Worm (Caenorhabditis elegans) whole organism, early embryonic: ENCODE measurements around the gene C27D6.12.

Experiments used
- ama-1 ChIP-seq: fragments of 150-350 bp; optimal IDR thresholded peaks from 2 replicates; lab custom pipeline; 2014
- flt-1 ChIP-seq: fragments of 200-800 bp; sonication (Bioruptor generic); IDR thresholded peaks from 2 replicates; pipeline ENCODE4 v1.3.6; 2022; ENCODE audit warnings: missing genetic modification characterization, missing compliant biosample characterization
- hmg-4 ChIP-seq: fragments of 200-800 bp; sonication (Bioruptor generic); optimal IDR thresholded peaks from 2 replicates; lab custom pipeline; 2018; ENCODE audit warnings: mild to moderate bottlenecking, missing genetic modification characterization, missing compliant biosample characterization
- scrt-1 ChIP-seq: fragments of 200-800 bp; sonication (Bioruptor generic); IDR thresholded peaks from 2 replicates; pipeline ENCODE4 v1.3.6; 2022; ENCODE audit warnings: missing genetic modification characterization, missing compliant biosample characterization

DNA sequence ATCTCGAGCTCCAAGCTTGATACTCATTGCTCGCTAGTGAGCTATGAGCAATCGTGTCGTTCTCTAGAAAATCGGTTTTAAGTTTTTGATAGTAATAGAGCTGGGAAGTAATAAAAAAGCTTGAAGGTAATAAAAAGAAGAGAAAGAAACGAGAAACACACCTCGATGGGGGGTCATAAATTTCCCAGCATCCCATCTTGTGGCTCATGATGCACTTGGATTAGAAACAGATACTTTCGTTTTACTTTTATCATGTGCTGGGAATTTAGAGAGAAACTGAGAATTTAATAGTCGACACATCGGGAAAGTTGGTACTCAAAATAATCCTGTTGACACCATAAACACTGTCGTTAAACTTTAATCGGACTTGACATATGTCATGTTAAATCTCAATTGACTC is 42.8 kb upstream of the C27D6.12 start:
- TF ChIP-seq ama-1 (lab: Kevin White, UChicago) = no peak
- no peak for TF ChIP-seq hmg-4 (GFP tag; lab: Kevin White, UChicago)
- no peak for TF ChIP-seq scrt-1 (GFP tag; lab: Robert Waterston, UW)
- no peak for TF ChIP-seq flt-1 (GFP tag; lab: Robert Waterston, UW)
